Fruit fly (Drosophila melanogaster): ENCODE measurements around the gene zuc.

Gene zuc

DNA sequence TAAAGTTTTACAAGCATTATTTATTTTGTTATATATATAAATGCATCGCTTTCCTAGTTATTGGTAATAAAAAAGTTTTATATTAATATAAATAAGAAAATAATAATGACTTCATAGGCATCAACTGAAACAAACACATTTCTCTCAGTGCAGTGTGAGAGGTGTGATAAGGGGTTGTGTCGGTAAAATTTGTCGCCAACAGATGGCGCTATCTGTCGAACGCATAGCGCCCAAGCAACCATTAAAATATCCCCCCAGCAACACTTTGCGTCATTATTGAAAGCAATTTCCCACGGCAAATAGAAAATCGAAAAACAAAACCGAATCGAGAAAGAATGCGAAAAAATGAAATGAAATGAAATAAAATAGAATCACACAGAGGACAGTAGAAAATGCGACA lies 49.1 kb downstream of the zuc start:
- TF ChIP-seq Blimp-1 (GFP tag; optimal IDR thresholded peaks at IDR 0.05) (no peak), CG7368 (GFP tag; optimal IDR thresholded peaks at IDR 0.05) (no peak), dsx (GFP tag; optimal IDR thresholded peaks at IDR 0.05; ENCODE audit: poor library complexity, severe bottlenecking) (no peak), CG31627 (GFP tag; optimal IDR thresholded peaks at IDR 0.05) (no peak), Gug (GFP tag; IDR thresholded peaks at IDR 0.05) (no peak), CG6163 (GFP tag; IDR thresholded peaks at IDR 0.05) (no peak), esn (GFP tag; optimal IDR thresholded peaks at IDR 0.05) (no peak), fkh (GFP tag; optimal IDR thresholded peaks at IDR 0.05) (no peak), CG11902 (GFP tag; optimal IDR thresholded peaks at IDR 0.05) (no peak), Sox15 (GFP tag; optimal IDR thresholded peaks at IDR 0.05) (no peak), lz (GFP tag; optimal IDR thresholded peaks at IDR 0.05) (no peak), salr (GFP tag; optimal IDR thresholded peaks at IDR 0.05) (no peak), CG3032 (tag; optimal IDR thresholded peaks at IDR 0.05) (no peak), CG10669 (GFP tag; optimal IDR thresholded peaks at IDR 0.05) (no peak), CG1621 (tag; optimal IDR thresholded peaks at IDR 0.05) (no peak), OdsH (GFP tag; optimal IDR thresholded peaks at IDR 0.05) (no peak), Eip78C (GFP tag) (no peak), eg (GFP tag; IDR thresholded peaks at IDR 0.05) (no peak), CG34406 (GFP tag; optimal IDR thresholded peaks at IDR 0.05) (no peak), vri (GFP tag; optimal IDR thresholded peaks at IDR 0.05) (no peak)

Data from whole organism, prepupa.